Fruit fly (Drosophila melanogaster): ENCODE measurements around the gene CG13599.

Gene CG13599

DNA sequence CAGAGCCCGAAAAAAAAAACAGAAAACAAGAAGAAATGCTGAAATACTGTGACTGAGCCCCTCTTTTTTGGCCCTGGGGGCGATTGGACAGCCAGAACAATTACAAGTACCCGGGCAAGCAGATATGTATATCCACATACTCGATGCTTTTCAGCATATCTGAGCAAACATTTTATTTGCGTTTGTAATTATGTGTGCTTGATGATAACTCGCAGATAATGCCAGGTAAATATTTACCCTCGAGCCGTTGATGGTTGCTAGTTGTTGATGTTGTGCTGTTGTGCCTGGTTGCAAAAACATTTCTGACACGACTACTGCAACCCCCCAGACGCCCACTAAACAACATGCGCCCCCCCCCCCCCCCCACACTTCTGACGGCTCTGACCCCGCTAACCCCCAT lies 12.1 kb upstream of the CG13599 start (continued):
- TF ChIP-seq ems (GFP tag; optimal IDR thresholded peaks at IDR 0.05): no peak
- TF ChIP-seq jumu (GFP tag; optimal IDR thresholded peaks at IDR 0.05): no peak
- no peak for TF ChIP-seq CG12942 (GFP tag; optimal IDR thresholded peaks at IDR 0.05)
- peak; percentile 7 for TF ChIP-seq CG18262 (tag; optimal IDR thresholded peaks at IDR 0.05)
- no peak for TF ChIP-seq pzg (GFP tag; optimal IDR thresholded peaks at IDR 0.05)
- TF ChIP-seq klu (GFP tag; IDR thresholded peaks at IDR 0.05): no peak
- TF ChIP-seq CrebB (tag; optimal IDR thresholded peaks at IDR 0.05): peak; percentile 70
- TF ChIP-seq CG2678 (tag; optimal IDR thresholded peaks at IDR 0.05): peak; percentile 74
- TF ChIP-seq grn (GFP tag; optimal IDR thresholded peaks at IDR 0.05): peak; percentile 6
- TF ChIP-seq E2f2 (GFP tag; IDR thresholded peaks at IDR 0.05): peak; percentile 30; the same call in 1 of the 2 replicates
- TF ChIP-seq BtbVII (GFP tag; optimal IDR thresholded peaks at IDR 0.05): peak; percentile 83
- peak; percentile 75 for TF ChIP-seq Hmr (GFP tag; optimal IDR thresholded peaks at IDR 0.05)
- TF ChIP-seq CG18011 (GFP tag; optimal IDR thresholded peaks at IDR 0.05): peak; percentile 8
- peak; percentile 16 for TF ChIP-seq CG12104 (GFP tag; optimal IDR thresholded peaks at IDR 0.05)
- peak; percentile 24; the same call in 1 of the 2 replicates for TF ChIP-seq HLH3B (GFP tag; IDR thresholded peaks at IDR 0.05)
- 0 out of 3 replicates have a peak, but pooled peaks have one; percentile 16 for TF ChIP-seq CG17361 (GFP tag; IDR thresholded peaks at IDR 0.05)
- TF ChIP-seq Doc2 (GFP tag; IDR thresholded peaks at IDR 0.05): no peak
- TF ChIP-seq Jarid2 (GFP tag; optimal IDR thresholded peaks at IDR 0.05): peak; percentile 36
- peak; percentile 54 for TF ChIP-seq CG18619 (GFP tag; optimal IDR thresholded peaks at IDR 0.05)
- 0 out of 3 replicates have a peak, but pooled peaks have one; percentile 13 for TF ChIP-seq ase (GFP tag; IDR thresholded peaks at IDR 0.05)
- TF ChIP-seq CG30431 (GFP tag; optimal IDR thresholded peaks at IDR 0.05): no peak
- no peak for TF ChIP-seq CG8388 (GFP tag; optimal IDR thresholded peaks at IDR 0.05)
- no peak for TF ChIP-seq Hsf (GFP tag; optimal IDR thresholded peaks at IDR 0.05)
- no peak for TF ChIP-seq CG34224 (GFP tag; IDR thresholded peaks at IDR 0.05; ENCODE audit: partially characterized antibody)
- TF ChIP-seq CG6765 (GFP tag; optimal IDR thresholded peaks at IDR 0.05): peak; percentile 75
- TF ChIP-seq CG15011 (GFP tag; optimal IDR thresholded peaks at IDR 0.05): peak; percentile 55
- no peak for TF ChIP-seq CG42726 (GFP tag; IDR thresholded peaks at IDR 0.05; ENCODE audit: partially characterized antibody)
- TF ChIP-seq PHDP (tag; optimal IDR thresholded peaks at IDR 0.05): peak; percentile 56
- no peak for TF ChIP-seq CG12744 (GFP tag; optimal IDR thresholded peaks at IDR 0.05)
- TF ChIP-seq CG1647 (GFP tag; optimal IDR thresholded peaks at IDR 0.05): no peak
- peak; percentile 26; the same call in 1 of the 2 replicates for TF ChIP-seq Oaz (GFP tag; IDR thresholded peaks at IDR 0.05)
- peak; percentile 78 for TF ChIP-seq HHEX (GFP tag; optimal IDR thresholded peaks at IDR 0.05)
- peak; percentile 85 for TF ChIP-seq ATbp (GFP tag; optimal IDR thresholded peaks at IDR 0.05)
- no peak for TF ChIP-seq Adf1 (GFP tag; IDR thresholded peaks at IDR 0.05)
- TF ChIP-seq CG6175 (GFP tag; IDR thresholded peaks at IDR 0.05): no peak
- TF ChIP-seq Scr (GFP tag; IDR thresholded peaks at IDR 0.05; ENCODE audit: partially characterized antibody): no peak
- no peak for TF ChIP-seq Gsc (GFP tag; IDR thresholded peaks at IDR 0.05)
- TF ChIP-seq twi (tag; optimal IDR thresholded peaks at IDR 0.05): no peak
- TF ChIP-seq Nf-YB (GFP tag; optimal IDR thresholded peaks at IDR 0.05): peak; percentile 22
- TF ChIP-seq CG18476 (GFP tag; optimal IDR thresholded peaks at IDR 0.05): no peak
- no peak for TF ChIP-seq slbo (GFP tag; IDR thresholded peaks at IDR 0.05)
- TF ChIP-seq cwo (GFP tag; optimal IDR thresholded peaks at IDR 0.05): peak; percentile 40
- no peak for TF ChIP-seq Dek (tag; optimal IDR thresholded peaks at IDR 0.05)
- peak; percentile 21 for TF ChIP-seq D19B (GFP tag; optimal IDR thresholded peaks at IDR 0.05)
- no peak for TF ChIP-seq Atf-2 (GFP tag; optimal IDR thresholded peaks at IDR 0.05)
- peak; percentile 46 for TF ChIP-seq CG11723 (GFP tag; optimal IDR thresholded peaks at IDR 0.05)
- TF ChIP-seq YL-1 (GFP tag; optimal IDR thresholded peaks at IDR 0.05): no peak
- peak; percentile 4 for TF ChIP-seq D19A (tag; optimal IDR thresholded peaks at IDR 0.05)
- no peak for TF ChIP-seq sens-2 (GFP tag; IDR thresholded peaks at IDR 0.05)
- TF ChIP-seq wek (GFP tag; optimal IDR thresholded peaks at IDR 0.05): peak; percentile 80
- TF ChIP-seq CG17359 (tag; optimal IDR thresholded peaks at IDR 0.05): peak; percentile 63
